Worm (Caenorhabditis elegans) whole organism, early embryonic: ENCODE data around the gene thn-1.

ENCODE experiments used
- B0310.2 ChIP-seq: sonication (generic microtip); optimal IDR thresholded peaks from 2 replicates; lab custom pipeline; 2016; ENCODE audit warnings: mild to moderate bottlenecking, missing genetic modification characterization, missing compliant biosample characterization
- flt-1 ChIP-seq: fragments of 200-800 bp; sonication (Bioruptor generic); IDR thresholded peaks from 2 replicates; pipeline ENCODE4 v1.3.6; 2022; ENCODE audit warnings: missing genetic modification characterization, missing compliant biosample characterization

DNA sequence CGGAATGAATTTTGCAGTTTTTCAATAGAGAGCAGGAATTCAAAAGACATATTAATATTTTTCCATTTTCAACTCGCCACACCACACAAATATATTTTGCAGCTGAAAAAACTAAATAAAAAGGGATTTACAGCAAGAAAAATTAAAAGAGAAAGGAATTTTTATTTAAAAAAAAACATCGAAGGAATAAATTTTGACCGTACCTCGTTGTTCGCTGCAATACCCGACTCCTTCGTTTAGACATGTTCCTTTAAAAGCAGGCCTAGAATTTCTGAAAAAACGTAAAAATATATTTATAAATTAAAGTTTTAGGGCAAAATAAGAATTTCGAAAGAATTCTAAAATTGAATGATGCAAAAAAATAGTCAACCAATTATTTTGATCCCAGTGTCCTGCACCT, 44.1 kb upstream of the thn-1 start, which contains the start of gene F19B6.1:
- TF ChIP-seq flt-1 (GFP tag; lab: Robert Waterston, UW) (no peak), B0310.2 (tag; lab: Kevin White, UChicago) (no peak)
